Fruit fly (Drosophila melanogaster) whole organism, prepupa: Measurements from ENCODE around the gene obst-E.

Experiments
- Blimp-1 ChIP-seq: fragments of 200-800 bp; sonication (Bioruptor generic); optimal IDR thresholded peaks from 3 replicates; lab custom pipeline; 2017; ENCODE audit warnings: missing biosample characterization, missing genetic modification characterization, mild to moderate bottlenecking, moderate library complexity, missing genetic modification reagents
- CG10631 ChIP-seq: fragments of 200-800 bp; sonication (Bioruptor generic); optimal IDR thresholded peaks from 2 replicates; lab custom pipeline; 2016; ENCODE audit warnings: missing biosample characterization, missing genetic modification characterization
- CG10669 ChIP-seq: fragments of 200-800 bp; sonication (Bioruptor generic); optimal IDR thresholded peaks from 3 replicates; lab custom pipeline; 2018; ENCODE audit warnings: missing biosample characterization, mild to moderate bottlenecking, missing genetic modification characterization, moderate library complexity
- CG11294 ChIP-seq: fragments of 200-800 bp; sonication (Bioruptor generic); IDR thresholded peaks from 2 replicates; pipeline ENCODE4 v1.3.6; 2022; ENCODE audit warnings: missing biosample characterization, missing genetic modification characterization
- CG15336 ChIP-seq: fragments of 200-800 bp; sonication (Bioruptor generic); IDR thresholded peaks from 2 replicates; pipeline ENCODE4 v1.3.6; 2022; ENCODE audit warnings: missing biosample characterization, missing genetic modification characterization
- CG16779 ChIP-seq: fragments of 200-800 bp; sonication (Bioruptor generic); optimal IDR thresholded peaks from 3 replicates; lab custom pipeline; 2017; ENCODE audit warnings: missing biosample characterization, mild to moderate bottlenecking, missing genetic modification characterization
- CG3032 ChIP-seq: fragments of 200-800 bp; optimal IDR thresholded peaks from 2 replicates; lab custom pipeline; 2019; ENCODE audit warnings: missing biosample characterization, mild to moderate bottlenecking, missing genetic modification characterization, moderate library complexity
- CG31627 ChIP-seq: fragments of 200-800 bp; sonication (Bioruptor generic); optimal IDR thresholded peaks from 3 replicates; lab custom pipeline; 2016; ENCODE audit warnings: missing biosample characterization, missing genetic modification characterization
- CG32006 ChIP-seq: fragments of 200-800 bp; sonication (Bioruptor generic); optimal IDR thresholded peaks from 3 replicates; lab custom pipeline; 2017; ENCODE audit warnings: missing biosample characterization, mild to moderate bottlenecking, missing genetic modification characterization
- CG34406 ChIP-seq: fragments of 200-800 bp; sonication (Bioruptor generic); optimal IDR thresholded peaks from 3 replicates; lab custom pipeline; 2016; ENCODE audit warnings: missing biosample characterization, missing genetic modification characterization
- CG3919 ChIP-seq: fragments of 200-800 bp; sonication (Bioruptor generic); optimal IDR thresholded peaks from 3 replicates; lab custom pipeline; 2016; ENCODE audit warnings: missing biosample characterization, missing genetic modification characterization
- CG4318 ChIP-seq: fragments of 200-800 bp; sonication (Bioruptor generic); optimal IDR thresholded peaks from 3 replicates; lab custom pipeline; 2017; ENCODE audit warnings: missing biosample characterization, mild to moderate bottlenecking, missing genetic modification characterization
- CG6163 ChIP-seq: fragments of 200-800 bp; sonication (Bioruptor generic); IDR thresholded peaks from 3 replicates; pipeline ENCODE4 v1.3.6; 2022; ENCODE audit warnings: missing biosample characterization, missing genetic modification characterization
- CG6276 ChIP-seq: fragments of 200-800 bp; sonication (Bioruptor generic); optimal IDR thresholded peaks from 2 replicates; lab custom pipeline; 2017; ENCODE audit warnings: missing biosample characterization, mild to moderate bottlenecking, missing genetic modification characterization
- CG6792 ChIP-seq: fragments of 200-800 bp; sonication (Bioruptor generic); optimal IDR thresholded peaks from 3 replicates; lab custom pipeline; 2016; ENCODE audit warnings: missing biosample characterization, missing genetic modification characterization
- CG6808 ChIP-seq: fragments of 200-800 bp; sonication (Bioruptor generic); optimal IDR thresholded peaks from 3 replicates; lab custom pipeline; 2017; ENCODE audit warnings: missing biosample characterization, missing genetic modification characterization, mild to moderate bottlenecking, moderate library complexity, missing genetic modification reagents
- CG6854 ChIP-seq: fragments of 200-800 bp; sonication (Bioruptor generic); optimal IDR thresholded peaks from 2 replicates; lab custom pipeline; 2017; ENCODE audit warnings: missing biosample characterization, mild to moderate bottlenecking, missing genetic modification characterization
- CG7368 ChIP-seq: fragments of 200-800 bp; sonication (Bioruptor generic); optimal IDR thresholded peaks from 3 replicates; lab custom pipeline; 2016; ENCODE audit warnings: missing biosample characterization, missing genetic modification characterization
- CG8119 ChIP-seq: fragments of 200-800 bp; sonication (Bioruptor generic); IDR thresholded peaks from 3 replicates; pipeline ENCODE4 v1.3.6; 2022; ENCODE audit warnings: missing biosample characterization, missing genetic modification characterization
- CG8632 ChIP-seq: fragments of 200-800 bp; sonication (Bioruptor generic); optimal IDR thresholded peaks from 3 replicates; lab custom pipeline; 2016; ENCODE audit warnings: missing biosample characterization, missing genetic modification characterization
- CG9139 ChIP-seq: fragments of 200-800 bp; sonication (Bioruptor generic); optimal IDR thresholded peaks from 3 replicates; lab custom pipeline; 2017; ENCODE audit warnings: missing biosample characterization, mild to moderate bottlenecking, missing genetic modification characterization
- Eip75B ChIP-seq: fragments of 200-800 bp; sonication (Bioruptor generic); optimal IDR thresholded peaks from 3 replicates; lab custom pipeline; 2016; ENCODE audit warnings: missing biosample characterization, missing genetic modification characterization
- Eip93F ChIP-seq: fragments of 200-800 bp; sonication (Bioruptor generic); optimal IDR thresholded peaks from 2 replicates; lab custom pipeline; 2016; ENCODE audit warnings: missing biosample characterization, mild to moderate bottlenecking, missing genetic modification characterization
- Ets96B ChIP-seq: fragments of 200-800 bp; optimal IDR thresholded peaks from 2 replicates; lab custom pipeline; 2019; ENCODE audit warnings: missing biosample characterization, mild to moderate bottlenecking, missing genetic modification characterization, moderate library complexity
- Gug ChIP-seq: fragments of 200-800 bp; sonication (Bioruptor generic); IDR thresholded peaks from 2 replicates; pipeline ENCODE4 v1.3.6; 2022; ENCODE audit warnings: missing biosample characterization, missing genetic modification characterization
- Hr38 ChIP-seq: sonication (Bioruptor generic); optimal IDR thresholded peaks from 2 replicates; lab custom pipeline; 2016; ENCODE audit warnings: missing biosample characterization, missing genetic modification characterization
- Hr39 ChIP-seq: fragments of 200-800 bp; sonication (Bioruptor generic); optimal IDR thresholded peaks from 2 replicates; lab custom pipeline; 2016; ENCODE audit warnings: missing biosample characterization, missing genetic modification characterization
- Hr4 ChIP-seq: fragments of 200-800 bp; sonication (Bioruptor generic); optimal IDR thresholded peaks from 3 replicates; lab custom pipeline; 2016; ENCODE audit warnings: missing biosample characterization, missing genetic modification characterization
- Lpt ChIP-seq: fragments of 200-800 bp; sonication (Bioruptor generic); optimal IDR thresholded peaks from 3 replicates; lab custom pipeline; 2016; ENCODE audit warnings: missing biosample characterization, missing genetic modification characterization
- Met ChIP-seq: fragments of 200-800 bp; sonication (Bioruptor generic); optimal IDR thresholded peaks from 3 replicates; lab custom pipeline; 2016; ENCODE audit warnings: missing biosample characterization, missing genetic modification characterization
- OdsH ChIP-seq: fragments of 200-800 bp; sonication (Bioruptor generic); optimal IDR thresholded peaks from 3 replicates; lab custom pipeline; 2016; ENCODE audit warnings: missing biosample characterization, missing genetic modification characterization
- Smox ChIP-seq: fragments of 200-800 bp; sonication (Bioruptor generic); optimal IDR thresholded peaks from 3 replicates; lab custom pipeline; 2016; ENCODE audit warnings: missing biosample characterization, missing genetic modification characterization
- Sox102F ChIP-seq: fragments of 200-800 bp; sonication (Bioruptor generic); optimal IDR thresholded peaks from 2 replicates; lab custom pipeline; 2016; ENCODE audit warnings: missing biosample characterization, mild to moderate bottlenecking, missing genetic modification characterization
- Sox14 ChIP-seq: fragments of 200-800 bp; sonication (Bioruptor generic); optimal IDR thresholded peaks from 3 replicates; lab custom pipeline; 2016; ENCODE audit warnings: missing biosample characterization, missing genetic modification characterization
- Sox15 ChIP-seq: fragments of 200-800 bp; sonication (Bioruptor generic); optimal IDR thresholded peaks from 3 replicates; lab custom pipeline; 2016; ENCODE audit warnings: missing biosample characterization, missing genetic modification characterization
- achi ChIP-seq: fragments of 200-800 bp; sonication (Bioruptor generic); optimal IDR thresholded peaks from 3 replicates; lab custom pipeline; 2016; ENCODE audit warnings: missing biosample characterization, missing genetic modification characterization
- acj6 ChIP-seq: fragments of 200-800 bp; sonication (Bioruptor generic); optimal IDR thresholded peaks from 3 replicates; lab custom pipeline; 2016; ENCODE audit warnings: missing biosample characterization, missing genetic modification characterization
- cyc ChIP-seq: fragments of 200-800 bp; sonication (Bioruptor generic); optimal IDR thresholded peaks from 3 replicates; lab custom pipeline; 2016; ENCODE audit warnings: missing biosample characterization, missing genetic modification characterization
- dac ChIP-seq: fragments of 200-800 bp; sonication (Bioruptor generic); optimal IDR thresholded peaks from 2 replicates; lab custom pipeline; 2017; ENCODE audit warnings: missing biosample characterization, mild to moderate bottlenecking, missing genetic modification characterization
- fd59A ChIP-seq: fragments of 200-800 bp; sonication (Bioruptor generic); optimal IDR thresholded peaks from 2 replicates; lab custom pipeline; 2017; ENCODE audit warnings: missing biosample characterization, mild to moderate bottlenecking, missing genetic modification characterization, missing genetic modification reagents
- fkh ChIP-seq: fragments of 200-800 bp; sonication (Bioruptor generic); optimal IDR thresholded peaks from 3 replicates; lab custom pipeline; 2017; ENCODE audit warnings: missing biosample characterization, mild to moderate bottlenecking, missing genetic modification characterization, moderate library complexity
- lz ChIP-seq: fragments of 200-800 bp; sonication (Bioruptor generic); optimal IDR thresholded peaks from 3 replicates; lab custom pipeline; 2016; ENCODE audit warnings: missing biosample characterization, missing genetic modification characterization
- net ChIP-seq: fragments of 200-800 bp; sonication (Bioruptor generic); optimal IDR thresholded peaks from 3 replicates; lab custom pipeline; 2016; ENCODE audit warnings: missing biosample characterization, missing genetic modification characterization
- pdm3 ChIP-seq: fragments of 200-800 bp; sonication (Bioruptor generic); optimal IDR thresholded peaks from 3 replicates; lab custom pipeline; 2016; ENCODE audit warnings: missing biosample characterization, missing genetic modification characterization
- spab ChIP-seq: fragments of 200-800 bp; sonication (Bioruptor generic); optimal IDR thresholded peaks from 2 replicates; lab custom pipeline; 2017; ENCODE audit warnings: missing biosample characterization, mild to moderate bottlenecking, missing genetic modification characterization, missing genetic modification reagents
- ss ChIP-seq, 2 experiments: fragments of 200-800 bp; sonication (Bioruptor generic); optimal IDR thresholded peaks; 2 replicates in 1 of 2; 3 replicates in 1 of 2; lab custom pipeline; 2017 to 2018; ENCODE audit warnings: mild to moderate bottlenecking in 2 of 2, missing biosample characterization in 2 of 2, missing genetic modification characterization in 2 of 2, moderate library complexity in 1 of 2
- svp ChIP-seq: fragments of 200-800 bp; sonication (Bioruptor generic); peaks from one replicate; lab custom pipeline; 2016; ENCODE audit warnings: missing biosample characterization, missing genetic modification characterization
- topi ChIP-seq: fragments of 200-800 bp; sonication (Bioruptor generic); optimal IDR thresholded peaks from 3 replicates; lab custom pipeline; 2016; ENCODE audit warnings: missing biosample characterization, missing genetic modification characterization

Gene obst-E

dm6 chr2L:5800388-5800748, 34.4 kb upstream of the obst-E start:
- TF ChIP-seq Ets96B (tag; lab: Kevin White, UChicago): no peak
- TF ChIP-seq CG3919: no peak
- 0 out of 2 replicates have a peak, but pooled peaks have one; percentile 6 for TF ChIP-seq Gug

dm6 chr2L:5799435-5800387, 33.8 kb upstream of the obst-E start, which contains the start of gene CG9171:
Gene CG9171, minus strand, starts transcription at chr2L:5800253.
- TF ChIP-seq acj6: no peak
- TF ChIP-seq Met (GFP tag; lab: Kevin White, UChicago): no peak
- peak; percentile 32 for TF ChIP-seq CG6808 (GFP tag; lab: Kevin White, UChicago)
- TF ChIP-seq CG8119 (GFP tag; lab: Robert Waterston, UW): peak; percentile 44; the same call in 2 of the 3 replicates
- TF ChIP-seq net: peak; percentile 22
- TF ChIP-seq fd59A (GFP tag; lab: Kevin White, UChicago): no peak
- TF ChIP-seq CG10669 (GFP tag; lab: Kevin White, UChicago): peak; percentile 2
- peak; percentile 23 for TF ChIP-seq CG16779 (tag; lab: Kevin White, UChicago)
- TF ChIP-seq CG15336 (GFP tag; lab: Robert Waterston, UW): no peak; the same call in none of the 2 replicates
- no peak for TF ChIP-seq Lpt (GFP tag; lab: Kevin White, UChicago)
- no peak for TF ChIP-seq Hr39
- no peak for TF ChIP-seq topi (GFP tag; lab: Kevin White, UChicago)
- TF ChIP-seq fkh (GFP tag; lab: Kevin White, UChicago): peak; percentile 70
- no peak for TF ChIP-seq Sox14 (GFP tag; lab: Kevin White, UChicago)
- no peak for TF ChIP-seq CG8632
- peak; percentile 10 for TF ChIP-seq OdsH (GFP tag; lab: Kevin White, UChicago)
- TF ChIP-seq CG6276 (GFP tag; lab: Kevin White, UChicago): peak; percentile 76
- no peak for TF ChIP-seq CG9139 (GFP tag; lab: Kevin White, UChicago)
- no peak for TF ChIP-seq dac (GFP tag; lab: Kevin White, UChicago)
- no peak for TF ChIP-seq CG3032 (tag; lab: Kevin White, UChicago)
- TF ChIP-seq pdm3 (GFP tag; lab: Kevin White, UChicago): peak; percentile 20
- TF ChIP-seq CG4318 (GFP tag; lab: Kevin White, UChicago): no peak
- peak; percentile 6 for TF ChIP-seq CG6792 (GFP tag; lab: Kevin White, UChicago)
- peak; percentile 24 for TF ChIP-seq achi (GFP tag; lab: Kevin White, UChicago)
- no peak for TF ChIP-seq Sox15 (GFP tag; lab: Kevin White, UChicago)
- no peak for TF ChIP-seq CG7368 (GFP tag; lab: Kevin White, UChicago)
- no peak for TF ChIP-seq Hr4 (GFP tag; lab: Kevin White, UChicago)
- TF ChIP-seq CG3919: peak; percentile 24
- TF ChIP-seq CG10631: no peak
- TF ChIP-seq spab (GFP tag; lab: Kevin White, UChicago): peak; percentile 40
- TF ChIP-seq CG11294 (GFP tag; lab: Robert Waterston, UW): no peak
- no peak for TF ChIP-seq Blimp-1 (GFP tag; lab: Kevin White, UChicago)
- peak; percentile 50 for TF ChIP-seq CG6854 (GFP tag; lab: Kevin White, UChicago)
- peak; percentile 9; the same call in 1 of the 2 replicates for TF ChIP-seq Gug
- TF ChIP-seq Eip75B: no peak
- TF ChIP-seq svp: no peak
- peak; percentile 50 to 59 for TF ChIP-seq ss (GFP tag; optimal IDR thresholded peaks at IDR 0.05; lab: Kevin White, UChicago)
- TF ChIP-seq Smox (GFP tag; lab: Kevin White, UChicago): no peak
- TF ChIP-seq CG34406 (GFP tag; lab: Kevin White, UChicago): no peak
- peak; percentile 45 for TF ChIP-seq CG32006 (GFP tag; lab: Kevin White, UChicago)
- TF ChIP-seq CG6163: peak; percentile 64; the same call in 2 of the 3 replicates
- no peak for TF ChIP-seq cyc (GFP tag; lab: Kevin White, UChicago)
- no peak for TF ChIP-seq Sox102F
- no peak for TF ChIP-seq Eip93F (GFP tag; lab: Kevin White, UChicago)
- no peak for TF ChIP-seq Hr38
- peak; percentile 16 for TF ChIP-seq CG31627 (GFP tag; lab: Kevin White, UChicago)
- no peak for TF ChIP-seq lz (GFP tag; lab: Kevin White, UChicago)
